Worm (Caenorhabditis elegans) whole organism, L2 larva: ENCODE data around the gene acox-3.

Experiments used
- C34F6.9 ChIP-seq: fragments of 150-350 bp; optimal IDR thresholded peaks from 2 replicates; lab custom pipeline; 2014; ENCODE audit warnings: missing biosample characterization, missing genetic modification characterization
- R02D3.7 ChIP-seq: fragments of 150-350 bp; optimal IDR thresholded peaks from 2 replicates; lab custom pipeline; 2014; ENCODE audit warnings: missing biosample characterization, missing genetic modification characterization
- ZK546.5 ChIP-seq: sonication (generic microtip); optimal IDR thresholded peaks from 2 replicates; lab custom pipeline; 2017; ENCODE audit warnings: missing biosample characterization, missing genetic modification characterization
- alr-1 ChIP-seq: fragments of 150-350 bp; optimal IDR thresholded peaks from 2 replicates; lab custom pipeline; 2014; ENCODE audit warnings: missing biosample characterization, missing genetic modification characterization
- aly-2 ChIP-seq: fragments of 150-350 bp; optimal IDR thresholded peaks from 2 replicates; lab custom pipeline; 2014; ENCODE audit warnings: missing biosample characterization, missing genetic modification characterization
- ama-1 ChIP-seq: fragments of 150-350 bp; optimal IDR thresholded peaks from 2 replicates; lab custom pipeline; 2018; ENCODE audit warnings: inconsistent platforms
- blmp-1 ChIP-seq: sonication (generic microtip); optimal IDR thresholded peaks from 2 replicates; lab custom pipeline; 2017; ENCODE audit warnings: missing genetic modification characterization, mild to moderate bottlenecking, missing compliant biosample characterization, antibody characterized with exemption, moderate library complexity; ENCODE audit not compliant: insufficient read depth
- ceh-16 ChIP-seq: fragments of 150-350 bp; optimal IDR thresholded peaks from 2 replicates; lab custom pipeline; 2014; ENCODE audit warnings: missing biosample characterization, missing genetic modification characterization
- ceh-82 ChIP-seq: fragments of 150-350 bp; optimal IDR thresholded peaks from 2 replicates; lab custom pipeline; 2014; ENCODE audit warnings: missing biosample characterization, missing genetic modification characterization
- crh-2 ChIP-seq: sonication (generic microtip); optimal IDR thresholded peaks from 2 replicates; lab custom pipeline; 2017; ENCODE audit warnings: missing biosample characterization, missing genetic modification characterization
- dmd-4 ChIP-seq: sonication (generic microtip); optimal IDR thresholded peaks from 2 replicates; lab custom pipeline; 2017; ENCODE audit warnings: missing biosample characterization, missing genetic modification characterization
- egl-27 ChIP-seq: sonication (generic microtip); optimal IDR thresholded peaks from 3 replicates; lab custom pipeline; 2017; ENCODE audit warnings: missing biosample characterization, missing genetic modification reagents, missing genetic modification characterization
- elt-1 ChIP-seq: fragments of 150-350 bp; optimal IDR thresholded peaks from 2 replicates; lab custom pipeline; 2014; ENCODE audit warnings: missing biosample characterization, missing genetic modification characterization
- elt-3 ChIP-seq: sonication (generic microtip); optimal IDR thresholded peaks from 2 replicates; lab custom pipeline; 2017; ENCODE audit warnings: missing biosample characterization, missing genetic modification characterization
- fos-1 ChIP-seq: fragments of 150-350 bp; optimal IDR thresholded peaks from 2 replicates; lab custom pipeline; 2014; ENCODE audit warnings: missing biosample characterization, missing genetic modification characterization
- gmeb-1 ChIP-seq: fragments of 150-350 bp; optimal IDR thresholded peaks from 2 replicates; lab custom pipeline; 2014; ENCODE audit warnings: missing biosample characterization, missing genetic modification characterization
- lin-13 ChIP-seq: fragments of 150-350 bp; optimal IDR thresholded peaks from 2 replicates; lab custom pipeline; 2014; ENCODE audit warnings: missing biosample characterization, missing genetic modification reagents, missing genetic modification characterization
- lin-39 ChIP-seq: fragments of 150-350 bp; optimal IDR thresholded peaks from 2 replicates; lab custom pipeline; 2014; ENCODE audit warnings: missing biosample characterization, missing genetic modification reagents, missing genetic modification characterization
- lsy-2 ChIP-seq, 2 experiments: fragments of 150-350 bp in 1 of 2; sonication (generic microtip) in 1 of 2; optimal IDR thresholded peaks; 2 replicates each; lab custom pipeline; 2014 to 2017; ENCODE audit warnings: missing biosample characterization in 2 of 2, missing genetic modification characterization in 2 of 2
- mdl-1 ChIP-seq, 2 experiments: fragments of 150-350 bp in 1 of 2; sonication (generic microtip) in 1 of 2; optimal IDR thresholded peaks; 2 replicates each; lab custom pipeline; 2017; ENCODE audit warnings: missing biosample characterization in 2 of 2, missing genetic modification characterization in 2 of 2
- nhr-12 ChIP-seq: fragments of 150-350 bp; optimal IDR thresholded peaks from 2 replicates; lab custom pipeline; 2014; ENCODE audit warnings: missing biosample characterization, missing genetic modification characterization
- nhr-129 ChIP-seq: fragments of 150-350 bp; optimal IDR thresholded peaks from 2 replicates; lab custom pipeline; 2014; ENCODE audit warnings: missing biosample characterization, missing genetic modification characterization
- nhr-21 ChIP-seq: fragments of 150-350 bp; optimal IDR thresholded peaks from 2 replicates; lab custom pipeline; 2014; ENCODE audit warnings: missing biosample characterization, missing genetic modification characterization
- nhr-23 ChIP-seq: fragments of 150-350 bp; optimal IDR thresholded peaks from 2 replicates; lab custom pipeline; 2014; ENCODE audit warnings: missing biosample characterization, missing genetic modification reagents, missing genetic modification characterization
- nhr-237 ChIP-seq: fragments of 150-350 bp; optimal IDR thresholded peaks from 2 replicates; lab custom pipeline; 2014; ENCODE audit warnings: missing biosample characterization, missing genetic modification characterization
- nhr-6 ChIP-seq: fragments of 150-350 bp; optimal IDR thresholded peaks from 2 replicates; lab custom pipeline; 2014; ENCODE audit warnings: missing biosample characterization, missing genetic modification characterization
- nhr-77 ChIP-seq: fragments of 150-350 bp; optimal IDR thresholded peaks from 2 replicates; lab custom pipeline; 2014; ENCODE audit warnings: missing biosample characterization, missing genetic modification characterization
- sem-4 ChIP-seq: fragments of 150-350 bp; optimal IDR thresholded peaks from 2 replicates; lab custom pipeline; 2014; ENCODE audit warnings: missing biosample characterization, missing genetic modification reagents, missing genetic modification characterization
- sma-3 ChIP-seq: sonication (generic microtip); optimal IDR thresholded peaks from 2 replicates; lab custom pipeline; 2016; ENCODE audit warnings: missing genetic modification reagents, missing genetic modification characterization, missing compliant biosample characterization
- sma-9 ChIP-seq, 2 experiments: fragments of 150-350 bp in 1 of 2; sonication (generic microtip) in 1 of 2; optimal IDR thresholded peaks; 2 replicates each; lab custom pipeline; 2014 to 2016; ENCODE audit warnings: missing genetic modification characterization in 2 of 2, mild to moderate bottlenecking in 1 of 2, missing biosample characterization in 1 of 2, missing compliant biosample characterization in 1 of 2, missing genetic modification reagents in 1 of 2, moderate library complexity in 1 of 2
- snpc-4 ChIP-seq: fragments of 150-350 bp; optimal IDR thresholded peaks from 2 replicates; lab custom pipeline; 2014; ENCODE audit warnings: missing biosample characterization, missing genetic modification characterization
- unc-39 ChIP-seq: fragments of 150-350 bp; optimal IDR thresholded peaks from 2 replicates; lab custom pipeline; 2014; ENCODE audit warnings: missing biosample characterization, missing genetic modification characterization
- unc-55 ChIP-seq: fragments of 150-350 bp; sonication (generic microtip); optimal IDR thresholded peaks from 3 replicates; lab custom pipeline; 2014; ENCODE audit warnings: missing biosample characterization, missing genetic modification reagents, missing genetic modification characterization
- unc-62 ChIP-seq: fragments of 150-350 bp; optimal IDR thresholded peaks from 2 replicates; lab custom pipeline; 2014; ENCODE audit warnings: missing biosample characterization, missing genetic modification reagents, missing genetic modification characterization
- zag-1 ChIP-seq: fragments of 150-350 bp; optimal IDR thresholded peaks from 2 replicates; lab custom pipeline; 2014; ENCODE audit warnings: missing biosample characterization, missing genetic modification characterization
- ztf-1 ChIP-seq: fragments of 200-800 bp; sonication (Bioruptor generic); conservative IDR thresholded peaks from 2 replicates; pipeline ENCODE4 v1.3.6; 2022; ENCODE audit warnings: missing genetic modification characterization, missing compliant biosample characterization
- ztf-4 ChIP-seq: fragments of 150-350 bp; optimal IDR thresholded peaks from 2 replicates; lab custom pipeline; 2014; ENCODE audit warnings: missing biosample characterization, missing genetic modification characterization

The acox-3 gene

ce11 chrIV:6206294-6206776 lies 42.0 kb downstream of the acox-3 start, which contains the start of gene C49A9.10 (continued):
- no peak for TF ChIP-seq mdl-1 (tag; optimal IDR thresholded peaks at IDR 0.05; lab: Kevin White, UChicago)
- TF ChIP-seq nhr-237 (tag; lab: Kevin White, UChicago) = no peak
- TF ChIP-seq ztf-4 (tag; lab: Kevin White, UChicago) = no peak
- no peak for TF ChIP-seq alr-1 (tag; lab: Kevin White, UChicago)
- peak; percentile 97 for TF ChIP-seq gmeb-1 (tag; lab: Kevin White, UChicago)
- TF ChIP-seq nhr-129 = no peak
- TF ChIP-seq unc-62 (GFP tag; lab: Kevin White, UChicago) = no peak
- no peak for TF ChIP-seq nhr-77
- TF ChIP-seq nhr-12 (tag; lab: Kevin White, UChicago) = no peak
- TF ChIP-seq lin-13 (GFP tag; lab: Kevin White, UChicago) = peak; percentile 79
- TF ChIP-seq ceh-16 (tag; lab: Kevin White, UChicago) = no peak
- no peak for TF ChIP-seq ZK546.5
- TF ChIP-seq dmd-4 = no peak
- TF ChIP-seq ceh-82 = no peak
- peak; percentile 93 for TF ChIP-seq unc-55 (GFP tag; lab: Kevin White, UChicago)
- no peak for TF ChIP-seq ztf-1
- TF ChIP-seq nhr-21 (tag; lab: Kevin White, UChicago) = peak; percentile 69
- TF ChIP-seq egl-27 = no peak
- TF ChIP-seq C34F6.9 (tag; lab: Kevin White, UChicago) = peak; percentile 87
- peak; percentile 21 for TF ChIP-seq nhr-6 (tag; lab: Kevin White, UChicago)
- TF ChIP-seq sma-9 (GFP tag; optimal IDR thresholded peaks at IDR 0.05; lab: Kevin White, UChicago) = peak; percentile 94
- no peak for TF ChIP-seq sma-9 (tag; optimal IDR thresholded peaks at IDR 0.05; lab: Kevin White, UChicago)
- peak; percentile 42 for TF ChIP-seq fos-1 (tag; lab: Kevin White, UChicago)
- TF ChIP-seq ama-1 = no peak
- TF ChIP-seq, all 48 proteins: peak for 21

DNA sequence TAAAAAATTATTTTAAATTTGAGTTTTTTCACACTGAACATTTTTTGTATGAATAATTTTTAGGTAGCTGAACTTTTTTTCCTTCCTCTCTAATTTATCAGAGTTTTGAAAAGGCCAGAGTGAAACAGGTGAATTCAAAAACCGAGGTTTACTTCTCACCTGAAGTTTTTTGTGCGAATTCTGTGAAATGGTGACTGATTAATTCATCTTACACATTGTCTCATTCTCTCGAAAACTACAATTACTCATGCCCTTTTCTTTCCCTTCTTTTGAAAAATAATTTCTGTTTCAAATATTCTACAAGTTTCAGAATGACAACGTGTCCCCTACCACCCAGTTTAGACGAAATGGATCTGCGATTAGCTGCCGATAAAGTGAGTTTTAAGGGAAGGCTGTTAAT lies 46.5 kb downstream of the acox-3 start, which contains the start of gene tkr-2:
Gene tkr-2, plus strand, starts transcription at position 301 of the 400 bp plus-strand sequence.
- no peak for TF ChIP-seq sma-9 (GFP tag; optimal IDR thresholded peaks at IDR 0.05; lab: Kevin White, UChicago)
- no peak for TF ChIP-seq sma-9 (tag; optimal IDR thresholded peaks at IDR 0.05; lab: Kevin White, UChicago)
- TF ChIP-seq ceh-16 (tag; lab: Kevin White, UChicago) = no peak
- no peak for TF ChIP-seq nhr-23
- TF ChIP-seq zag-1 (tag; lab: Kevin White, UChicago) = no peak
- no peak for TF ChIP-seq aly-2 (tag; lab: Kevin White, UChicago)
- no peak for TF ChIP-seq nhr-12 (tag; lab: Kevin White, UChicago)
- no peak for TF ChIP-seq crh-2 (tag; lab: Kevin White, UChicago)
- TF ChIP-seq ztf-4 (tag; lab: Kevin White, UChicago) = no peak
- TF ChIP-seq elt-3 = no peak
- TF ChIP-seq snpc-4 = no peak
- TF ChIP-seq sma-3 (GFP tag; lab: Kevin White, UChicago) = no peak
- TF ChIP-seq dmd-4 = no peak
- no peak for TF ChIP-seq lin-39 (tag; lab: Kevin White, UChicago)
- no peak for TF ChIP-seq elt-1 (tag; lab: Kevin White, UChicago)
- TF ChIP-seq nhr-237 (tag; lab: Kevin White, UChicago) = no peak
- TF ChIP-seq nhr-129 = no peak
- no peak for TF ChIP-seq sem-4 (tag; lab: Kevin White, UChicago)

ce11 chrIV:6200249-6200648 lies 48.0 kb downstream of the acox-3 start:
- TF ChIP-seq unc-39 (no peak), lsy-2 (tag; optimal IDR thresholded peaks at IDR 0.05; lab: Kevin White, UChicago) (no peak), nhr-237 (tag; lab: Kevin White, UChicago) (no peak), blmp-1 (tag; lab: Kevin White, UChicago) (no peak), nhr-21 (tag; lab: Kevin White, UChicago) (no peak), R02D3.7 (no peak), ztf-1 (no peak), gmeb-1 (tag; lab: Kevin White, UChicago) (no peak), sma-9 (GFP tag; optimal IDR thresholded peaks at IDR 0.05; lab: Kevin White, UChicago) (no peak), sma-9 (tag; optimal IDR thresholded peaks at IDR 0.05; lab: Kevin White, UChicago) (no peak), ZK546.5 (no peak)
